Worm (Caenorhabditis elegans) whole organism, early embryonic: Measurements from ENCODE around the gene pad-2.

Experiments
- B0310.2 ChIP-seq: sonication (generic microtip); optimal IDR thresholded peaks from 2 replicates; lab custom pipeline; 2016; ENCODE audit warnings: mild to moderate bottlenecking, missing genetic modification characterization, missing compliant biosample characterization
- F13C5.2 ChIP-seq: sonication (generic microtip); optimal IDR thresholded peaks from 2 replicates; lab custom pipeline; 2017; ENCODE audit warnings: mild to moderate bottlenecking, missing genetic modification characterization, inconsistent platforms, missing compliant biosample characterization
- aly-1 ChIP-seq: sonication (generic microtip); optimal IDR thresholded peaks from 2 replicates; lab custom pipeline; 2016; ENCODE audit warnings: missing genetic modification characterization, missing compliant biosample characterization
- ama-1 ChIP-seq: fragments of 150-350 bp; optimal IDR thresholded peaks from 2 replicates; lab custom pipeline; 2014
- ceh-13 ChIP-seq: fragments of 200-800 bp; sonication (Bioruptor generic); optimal IDR thresholded peaks from 2 replicates; lab custom pipeline; 2018; ENCODE audit warnings: mild to moderate bottlenecking, missing genetic modification characterization, missing compliant biosample characterization
- ceh-36 ChIP-seq: sonication (generic microtip); optimal IDR thresholded peaks from 2 replicates; lab custom pipeline; 2016; ENCODE audit warnings: missing genetic modification characterization, inconsistent platforms, missing compliant biosample characterization
- ets-7 ChIP-seq: sonication (generic microtip); optimal IDR thresholded peaks from 2 replicates; lab custom pipeline; 2016; ENCODE audit warnings: missing genotype, missing genetic modification characterization, missing compliant biosample characterization
- flt-1 ChIP-seq: fragments of 200-800 bp; sonication (Bioruptor generic); IDR thresholded peaks from 2 replicates; pipeline ENCODE4 v1.3.6; 2022; ENCODE audit warnings: missing genetic modification characterization, missing compliant biosample characterization
- hmbx-1 ChIP-seq: sonication (generic microtip); optimal IDR thresholded peaks from 2 replicates; lab custom pipeline; 2016; ENCODE audit warnings: mild to moderate bottlenecking, missing genetic modification characterization, missing compliant biosample characterization
- hmg-4 ChIP-seq: fragments of 200-800 bp; sonication (Bioruptor generic); optimal IDR thresholded peaks from 2 replicates; lab custom pipeline; 2018; ENCODE audit warnings: mild to moderate bottlenecking, missing genetic modification characterization, missing compliant biosample characterization
- hnd-1 ChIP-seq: sonication (generic microtip); optimal IDR thresholded peaks from 2 replicates; lab custom pipeline; 2016; ENCODE audit warnings: missing genetic modification characterization, missing compliant biosample characterization
- pes-1 ChIP-seq: fragments of 200-800 bp; sonication (Bioruptor generic); IDR thresholded peaks from 2 replicates; pipeline ENCODE4 v1.3.6; 2022; ENCODE audit warnings: missing genetic modification reagents, missing genetic modification characterization, missing compliant biosample characterization
- scrt-1 ChIP-seq: fragments of 200-800 bp; sonication (Bioruptor generic); IDR thresholded peaks from 2 replicates; pipeline ENCODE4 v1.3.6; 2022; ENCODE audit warnings: missing genetic modification characterization, missing compliant biosample characterization
- sea-1 ChIP-seq: fragments of 200-800 bp; sonication (Bioruptor generic); conservative IDR thresholded peaks from 2 replicates; pipeline ENCODE4 v1.3.6; 2022; ENCODE audit warnings: missing genetic modification characterization, missing compliant biosample characterization
- tbx-11 ChIP-seq: fragments of 200-800 bp; sonication (Bioruptor generic); IDR thresholded peaks from 2 replicates; pipeline ENCODE4 v1.3.6; 2022; ENCODE audit warnings: missing genetic modification characterization, missing compliant biosample characterization
- tbx-37 ChIP-seq: fragments of 200-800 bp; sonication (Bioruptor generic); conservative IDR thresholded peaks from 2 replicates; pipeline ENCODE4 v1.3.6; 2022; ENCODE audit warnings: missing genetic modification reagents, missing genetic modification characterization, missing compliant biosample characterization
- tra-4 ChIP-seq: sonication (generic microtip); optimal IDR thresholded peaks from 2 replicates; lab custom pipeline; 2017; ENCODE audit warnings: missing genetic modification characterization, missing compliant biosample characterization

The pad-2 gene

DNA sequence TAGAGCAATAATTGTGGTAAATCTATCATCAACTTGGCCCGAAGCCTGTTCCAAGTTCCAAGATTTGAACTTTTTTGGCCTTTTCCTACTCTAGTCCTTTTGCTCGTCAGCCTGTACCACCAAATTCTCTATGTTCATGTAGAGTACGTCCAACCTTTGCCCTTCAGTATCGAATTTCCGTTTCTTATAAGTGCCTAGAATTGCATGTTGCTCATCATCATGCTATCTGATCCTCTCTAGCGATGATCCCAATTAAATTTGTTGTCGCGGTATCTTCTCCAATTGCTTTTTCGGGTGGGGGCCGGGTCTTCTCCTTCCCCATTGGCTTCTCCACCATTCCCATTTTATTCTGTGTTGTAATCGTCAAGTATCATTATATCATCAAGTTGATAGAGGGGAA lies 15.0 kb downstream of the pad-2 start:
- no peak for TF ChIP-seq aly-1 (tag; lab: Kevin White, UChicago)
- no peak for TF ChIP-seq pes-1 (GFP tag; lab: Robert Waterston, UW)
- TF ChIP-seq hnd-1 (tag; lab: Kevin White, UChicago) = no peak
- TF ChIP-seq ets-7 (tag; lab: Kevin White, UChicago) = no peak
- no peak for TF ChIP-seq ama-1 (lab: Kevin White, UChicago)
- TF ChIP-seq tbx-37 (GFP tag; lab: Robert Waterston, UW) = no peak
- TF ChIP-seq hmbx-1 (tag; lab: Kevin White, UChicago) = no peak
- no peak for TF ChIP-seq sea-1
- TF ChIP-seq F13C5.2 (tag; lab: Kevin White, UChicago) = no peak
- no peak for TF ChIP-seq scrt-1 (GFP tag; lab: Robert Waterston, UW)
- no peak for TF ChIP-seq hmg-4 (GFP tag; lab: Kevin White, UChicago)
- TF ChIP-seq B0310.2 (tag; lab: Kevin White, UChicago) = no peak
- no peak for TF ChIP-seq flt-1 (GFP tag; lab: Robert Waterston, UW)
- no peak for TF ChIP-seq tra-4 (tag; lab: Kevin White, UChicago)
- TF ChIP-seq tbx-11 (GFP tag; lab: Robert Waterston, UW) = no peak
- TF ChIP-seq ceh-13 (GFP tag; lab: Kevin White, UChicago) = no peak
- no peak for TF ChIP-seq ceh-36 (tag; lab: Kevin White, UChicago)

DNA sequence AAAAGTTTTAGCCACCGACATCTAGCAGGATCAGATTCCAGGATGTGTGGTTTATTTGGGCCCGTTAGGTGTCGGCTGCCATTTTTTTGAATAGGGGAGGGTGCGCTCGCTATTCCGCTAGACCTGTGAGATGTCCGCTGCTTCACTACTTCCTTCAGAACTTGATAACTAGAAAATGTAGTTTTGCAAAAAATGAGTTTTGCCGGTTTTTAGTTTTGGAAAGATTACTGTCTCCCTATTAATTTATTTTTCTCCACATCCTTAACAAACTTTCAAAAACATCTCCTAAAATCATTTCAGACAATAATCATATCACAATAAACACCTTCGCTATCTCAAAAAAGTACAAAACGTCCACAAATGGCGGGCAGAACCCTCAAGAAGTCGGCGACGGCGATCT lies 15.9 kb downstream of the pad-2 start, which contains the start of gene vglu-2:
Gene vglu-2 (plus strand): TSS at position 301 of the 400 bp plus-strand sequence.
- TF ChIP-seq ama-1 (lab: Kevin White, UChicago) (no peak), ceh-36 (tag; lab: Kevin White, UChicago) (no peak), ets-7 (tag; lab: Kevin White, UChicago) (no peak), aly-1 (tag; lab: Kevin White, UChicago) (no peak), tbx-37 (GFP tag; lab: Robert Waterston, UW) (no peak), flt-1 (GFP tag; lab: Robert Waterston, UW) (no peak), sea-1 (no peak), B0310.2 (tag; lab: Kevin White, UChicago) (no peak)

DNA sequence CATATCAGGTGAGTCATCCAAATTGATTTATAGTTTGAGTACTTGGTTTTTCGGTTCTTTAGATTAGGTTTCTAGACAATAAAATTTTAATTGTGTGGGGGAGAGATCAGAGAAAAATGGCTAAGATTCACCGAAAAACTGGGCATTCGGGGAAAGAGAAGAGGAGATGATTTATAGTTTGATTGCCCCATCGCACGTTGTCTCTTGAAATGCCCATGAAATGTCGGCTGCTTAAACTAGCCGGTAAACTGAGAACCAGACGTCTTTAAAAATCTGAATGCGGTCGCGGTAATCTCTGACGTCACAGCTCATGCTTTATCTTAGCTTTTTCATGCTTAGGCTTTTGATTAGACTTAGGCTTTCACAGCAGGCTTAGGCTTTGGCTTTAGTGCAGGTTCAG lies 18.0 kb downstream of the pad-2 start:
- TF ChIP-seq hmg-4 (GFP tag; lab: Kevin White, UChicago) (no peak), B0310.2 (tag; lab: Kevin White, UChicago) (no peak), tbx-11 (GFP tag; lab: Robert Waterston, UW) (no peak), tra-4 (tag; lab: Kevin White, UChicago) (no peak), scrt-1 (GFP tag; lab: Robert Waterston, UW) (no peak)

DNA sequence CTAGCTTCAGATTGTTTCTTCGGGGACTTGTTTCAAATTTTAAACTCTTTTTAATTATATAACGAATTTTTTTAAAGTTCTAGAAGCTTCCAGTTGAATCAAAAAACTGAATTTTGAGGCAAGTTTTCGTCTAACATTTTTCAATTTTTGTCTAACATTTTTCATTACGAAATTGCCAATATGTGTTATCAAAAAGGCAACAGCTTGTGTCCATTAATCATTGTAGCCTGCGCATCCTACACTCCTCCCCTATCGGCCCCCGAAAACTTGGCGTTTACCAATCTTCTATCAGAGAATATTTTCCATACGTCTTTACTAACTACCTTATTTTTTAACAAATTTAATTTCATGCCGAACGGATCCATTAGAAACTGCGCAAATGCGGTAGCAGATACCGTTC lies 21.2 kb downstream of the pad-2 start, which contains the start of gene vglu-3:
Gene vglu-3 (plus strand): TSS at position 301 of the 400 bp plus-strand sequence.
- no peak for TF ChIP-seq hmbx-1 (tag; lab: Kevin White, UChicago)
- TF ChIP-seq sea-1 = no peak
- TF ChIP-seq F13C5.2 (tag; lab: Kevin White, UChicago) = no peak
- no peak for TF ChIP-seq ama-1 (lab: Kevin White, UChicago)
- no peak for TF ChIP-seq pes-1 (GFP tag; lab: Robert Waterston, UW)

DNA sequence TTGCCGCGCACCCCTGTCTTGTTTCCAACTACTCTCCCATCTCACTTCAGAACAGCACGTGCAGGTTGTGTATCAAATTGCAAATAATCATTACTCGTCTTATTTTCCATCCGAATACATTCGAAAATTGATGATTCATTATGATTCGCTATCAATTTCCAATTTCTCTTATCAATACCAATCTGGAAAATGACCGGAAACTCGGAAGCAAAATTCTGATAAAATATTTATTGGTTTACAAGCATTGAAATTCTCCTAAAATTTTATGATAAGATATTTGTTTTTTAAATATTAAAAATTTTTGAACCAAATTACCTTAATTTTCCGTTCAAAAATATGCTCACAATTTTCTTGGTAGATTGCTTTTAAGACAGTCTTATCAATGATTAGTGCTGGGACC lies 26.4 kb downstream of the pad-2 start:
- TF ChIP-seq tbx-11 (GFP tag; lab: Robert Waterston, UW) = no peak

DNA sequence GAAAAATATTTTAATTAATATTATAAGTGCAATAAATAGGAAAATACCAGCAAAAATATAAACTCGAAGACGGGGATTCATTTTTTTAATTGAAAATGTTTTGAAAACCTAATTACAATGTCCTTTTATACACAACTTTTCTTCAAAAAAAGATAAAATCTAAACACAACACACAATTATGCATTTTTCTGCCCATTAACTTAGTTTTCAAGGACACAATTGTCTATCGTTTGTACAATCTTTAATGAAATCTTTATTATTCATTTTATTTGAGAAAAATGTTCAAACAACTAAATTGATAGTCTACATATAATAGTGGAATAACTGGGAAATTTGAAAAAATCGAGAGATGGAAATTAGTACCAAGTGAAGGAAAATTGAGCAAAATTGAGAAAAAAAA lies 27.1 kb downstream of the pad-2 start, which contains the start of gene T07A5.1:
Gene T07A5.1 (minus strand): TSS at position 149 of the 400 bp plus-strand sequence.
- TF ChIP-seq pes-1 (GFP tag; lab: Robert Waterston, UW) (no peak), flt-1 (GFP tag; lab: Robert Waterston, UW) (no peak), hnd-1 (tag; lab: Kevin White, UChicago) (no peak), ceh-13 (GFP tag; lab: Kevin White, UChicago) (no peak), B0310.2 (tag; lab: Kevin White, UChicago) (no peak), tbx-37 (GFP tag; lab: Robert Waterston, UW) (no peak), hmg-4 (GFP tag; lab: Kevin White, UChicago) (no peak), tra-4 (tag; lab: Kevin White, UChicago) (no peak), scrt-1 (GFP tag; lab: Robert Waterston, UW) (no peak), F13C5.2 (tag; lab: Kevin White, UChicago) (no peak)

DNA sequence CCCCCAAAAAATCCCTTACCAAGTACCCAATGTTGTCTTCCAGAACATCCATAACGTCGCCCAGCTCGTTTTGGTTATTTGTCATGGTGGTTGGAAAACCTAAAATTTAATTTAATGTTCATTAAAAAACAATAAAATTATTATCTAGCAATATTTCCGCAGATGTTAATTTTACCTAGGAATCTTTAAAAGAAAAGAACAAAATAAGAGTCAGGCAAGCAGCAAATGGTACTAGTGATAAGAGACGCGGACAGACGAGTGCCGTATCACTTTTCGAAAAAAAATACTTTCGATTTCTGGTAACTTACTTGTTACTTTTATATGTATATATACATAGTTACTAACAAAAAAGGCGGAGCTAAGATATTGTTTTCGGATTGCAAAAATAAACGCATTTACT lies 32.1 kb downstream of the pad-2 start, which contains the start of gene T07A5.7:
Gene T07A5.7 (minus strand): TSS at position 101 of the 400 bp plus-strand sequence.
- TF ChIP-seq ceh-13 (GFP tag; lab: Kevin White, UChicago) (no peak), hmg-4 (GFP tag; lab: Kevin White, UChicago) (no peak), ceh-36 (tag; lab: Kevin White, UChicago) (no peak), scrt-1 (GFP tag; lab: Robert Waterston, UW) (no peak), ets-7 (tag; lab: Kevin White, UChicago) (no peak), hmbx-1 (tag; lab: Kevin White, UChicago) (no peak), aly-1 (tag; lab: Kevin White, UChicago) (no peak), tbx-37 (GFP tag; lab: Robert Waterston, UW) (no peak)

DNA sequence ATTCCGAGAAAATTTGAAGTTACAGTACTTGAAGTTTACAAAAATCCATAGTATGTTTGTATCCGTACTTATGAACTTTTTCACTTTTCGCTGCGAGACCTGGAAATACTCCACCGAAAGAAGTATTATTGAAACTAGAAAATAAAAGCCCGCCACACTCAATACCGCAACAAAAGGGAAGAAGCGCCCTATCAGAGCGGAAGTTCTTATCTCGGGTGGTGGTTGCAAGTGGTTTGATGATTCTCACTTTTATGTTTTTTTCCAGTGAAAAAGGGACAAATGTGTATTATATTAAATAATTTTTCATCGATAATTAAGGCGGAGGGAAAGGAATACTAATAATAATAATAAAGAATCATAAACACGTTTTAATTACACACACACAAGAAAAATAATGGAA lies 35.3 kb downstream of the pad-2 start:
- TF ChIP-seq F13C5.2 (tag; lab: Kevin White, UChicago) = no peak
- TF ChIP-seq sea-1 = no peak
- no peak for TF ChIP-seq pes-1 (GFP tag; lab: Robert Waterston, UW)
- TF ChIP-seq ets-7 (tag; lab: Kevin White, UChicago) = no peak
- no peak for TF ChIP-seq ceh-36 (tag; lab: Kevin White, UChicago)
- no peak for TF ChIP-seq ama-1 (lab: Kevin White, UChicago)
- no peak for TF ChIP-seq hnd-1 (tag; lab: Kevin White, UChicago)
- no peak for TF ChIP-seq B0310.2 (tag; lab: Kevin White, UChicago)
- no peak for TF ChIP-seq tra-4 (tag; lab: Kevin White, UChicago)
- TF ChIP-seq tbx-37 (GFP tag; lab: Robert Waterston, UW) = no peak
- no peak for TF ChIP-seq hmg-4 (GFP tag; lab: Kevin White, UChicago)
- no peak for TF ChIP-seq ceh-13 (GFP tag; lab: Kevin White, UChicago)
- no peak for TF ChIP-seq aly-1 (tag; lab: Kevin White, UChicago)
- no peak for TF ChIP-seq flt-1 (GFP tag; lab: Robert Waterston, UW)
- TF ChIP-seq scrt-1 (GFP tag; lab: Robert Waterston, UW) = no peak
- TF ChIP-seq hmbx-1 (tag; lab: Kevin White, UChicago) = no peak
- no peak for TF ChIP-seq tbx-11 (GFP tag; lab: Robert Waterston, UW)
